Fruit fly (Drosophila melanogaster) whole organism, embryonic: ENCODE data around the gene CG31321.

Experiments used
- CG10543 ChIP-seq: fragments of 200-800 bp; sonication (Bioruptor generic); optimal IDR thresholded peaks from 3 replicates; lab custom pipeline; 2017; ENCODE audit warnings: missing biosample characterization, mild to moderate bottlenecking, missing genetic modification characterization, moderate library complexity
- CG10959 ChIP-seq: fragments of 200-800 bp; sonication (Bioruptor generic); IDR thresholded peaks from 2 replicates; pipeline ENCODE4 v1.3.6; 2022; ENCODE audit warnings: missing biosample characterization, missing genetic modification characterization
- CG11504 ChIP-seq: fragments of 200-800 bp; sonication (Bioruptor generic); optimal IDR thresholded peaks from 3 replicates; lab custom pipeline; 2019; ENCODE audit warnings: missing biosample characterization, mild to moderate bottlenecking, missing genetic modification characterization, moderate library complexity
- CG15269 ChIP-seq: fragments of 200-800 bp; sonication (Bioruptor generic); optimal IDR thresholded peaks from 2 replicates; lab custom pipeline; 2018; ENCODE audit warnings: missing biosample characterization, mild to moderate bottlenecking, missing genetic modification characterization, moderate library complexity
- CG17802 ChIP-seq: fragments of 200-800 bp; sonication (Bioruptor generic); optimal IDR thresholded peaks from 2 replicates; lab custom pipeline; 2018; ENCODE audit warnings: missing biosample characterization, mild to moderate bottlenecking, missing genetic modification characterization, moderate library complexity
- CG17829 ChIP-seq: fragments of 200-800 bp; optimal IDR thresholded peaks from 2 replicates; lab custom pipeline; 2019; ENCODE audit warnings: missing biosample characterization, mild to moderate bottlenecking, missing genetic modification characterization, moderate library complexity
- CG17912 ChIP-seq: fragments of 200-800 bp; sonication (Bioruptor generic); optimal IDR thresholded peaks from 2 replicates; lab custom pipeline; 2018; ENCODE audit warnings: missing biosample characterization, mild to moderate bottlenecking, missing genetic modification characterization
- CG2120 ChIP-seq: fragments of 200-800 bp; sonication (Bioruptor generic); optimal IDR thresholded peaks from 3 replicates; lab custom pipeline; 2016; ENCODE audit warnings: missing biosample characterization, missing genetic modification characterization
- CG2678 ChIP-seq: fragments of 200-800 bp; sonication (Bioruptor generic); optimal IDR thresholded peaks from 3 replicates; lab custom pipeline; 2019; ENCODE audit warnings: missing biosample characterization, mild to moderate bottlenecking, missing genetic modification characterization, moderate library complexity
- CG30403 ChIP-seq: fragments of 200-800 bp; sonication (Bioruptor generic); optimal IDR thresholded peaks from 3 replicates; lab custom pipeline; 2016; ENCODE audit warnings: missing biosample characterization, missing genetic modification characterization
- CG31441 ChIP-seq: fragments of 200-800 bp; sonication (Bioruptor generic); IDR thresholded peaks from 2 replicates; pipeline ENCODE4 v1.3.6; 2022; ENCODE audit warnings: missing biosample characterization, missing genetic modification characterization
- CG3163 ChIP-seq: fragments of 200-800 bp; sonication (Bioruptor generic); optimal IDR thresholded peaks from 3 replicates; lab custom pipeline; 2016; ENCODE audit warnings: missing biosample characterization, missing genetic modification characterization
- CG32532 ChIP-seq: fragments of 200-800 bp; sonication (Bioruptor generic); IDR thresholded peaks from 2 replicates; pipeline ENCODE4 v1.3.6; 2022; ENCODE audit warnings: missing biosample characterization, missing genetic modification characterization
- CG32767 ChIP-seq: fragments of 200-800 bp; sonication (Bioruptor generic); IDR thresholded peaks from 2 replicates; pipeline ENCODE4 v1.3.6; 2022; ENCODE audit warnings: missing biosample characterization, missing genetic modification characterization
- CG34376 ChIP-seq: fragments of 200-800 bp; sonication (Bioruptor generic); optimal IDR thresholded peaks from 2 replicates; lab custom pipeline; 2018; ENCODE audit warnings: missing biosample characterization, mild to moderate bottlenecking, missing genetic modification characterization
- CG34422 ChIP-seq: fragments of 200-800 bp; sonication (Bioruptor generic); IDR thresholded peaks from 3 replicates; pipeline ENCODE4 v1.3.6; 2022; ENCODE audit warnings: missing biosample characterization, missing genetic modification characterization
- CG3726 ChIP-seq: fragments of 200-800 bp; sonication (Bioruptor generic); IDR thresholded peaks from 3 replicates; pipeline ENCODE4, ENCODE4 v1.3.6; 2022; ENCODE audit warnings: missing biosample characterization, missing genetic modification characterization
- CG5180 ChIP-seq: fragments of 200-800 bp; sonication (Bioruptor generic); optimal IDR thresholded peaks from 3 replicates; lab custom pipeline; 2017; ENCODE audit warnings: missing biosample characterization, missing genetic modification characterization, mild to moderate bottlenecking, moderate library complexity, missing genetic modification reagents
- CG7372 ChIP-seq: fragments of 200-800 bp; sonication (Bioruptor generic); IDR thresholded peaks from 2 replicates; pipeline ENCODE4 v1.3.6; 2022; ENCODE audit warnings: missing biosample characterization, missing genetic modification characterization
- CG8359 ChIP-seq: fragments of 200-800 bp; sonication (Bioruptor generic); optimal IDR thresholded peaks from 2 replicates; lab custom pipeline; 2017; ENCODE audit warnings: missing biosample characterization, mild to moderate bottlenecking, missing genetic modification characterization, borderline replicate concordance
- D ChIP-seq, 2 experiments: fragments of 200-800 bp in 1 of 2; fragments of >200 bp in 1 of 2; sonication (Bioruptor generic) in 1 of 2; optimal IDR thresholded peaks; 2 replicates in 1 of 2; 3 replicates in 1 of 2; lab custom pipeline; 2017; ENCODE audit warnings: mild to moderate bottlenecking in 1 of 2, missing biosample characterization in 1 of 2, missing genetic modification characterization in 1 of 2, missing genetic modification reagents in 1 of 2
- Gug ChIP-seq: fragments of 200-800 bp; sonication (Bioruptor generic); IDR thresholded peaks from 4 replicates; pipeline ENCODE4 v1.3.6; 2022; ENCODE audit warnings: missing biosample characterization, missing genetic modification characterization
- HmgZ ChIP-seq: fragments of 200-800 bp; sonication (Bioruptor generic); optimal IDR thresholded peaks from 2 replicates; lab custom pipeline; 2018; ENCODE audit warnings: missing biosample characterization, mild to moderate bottlenecking, missing genetic modification characterization
- Hr51 ChIP-seq, 2 experiments: fragments of 200-800 bp; sonication (Bioruptor generic); optimal IDR thresholded peaks; 2 replicates in 1 of 2; 3 replicates in 1 of 2; lab custom pipeline; 2016 to 2018; ENCODE audit warnings: missing biosample characterization in 2 of 2, missing genetic modification characterization in 2 of 2, mild to moderate bottlenecking in 1 of 2, moderate library complexity in 1 of 2
- NK7.1 ChIP-seq: fragments of 200-800 bp; sonication (Bioruptor generic); optimal IDR thresholded peaks from 3 replicates; lab custom pipeline; 2016; ENCODE audit warnings: missing biosample characterization, missing genetic modification characterization
- Stat92E ChIP-seq, 3 experiments: fragments of >200 bp in 2 of 3; fragments of 200-800 bp in 1 of 3; sonication (Bioruptor generic) in 1 of 3; optimal IDR thresholded peaks; 2 replicates each; lab custom pipeline; 2017 to 2019; ENCODE audit warnings: missing biosample characterization in 3 of 3, missing genetic modification characterization in 3 of 3, mild to moderate bottlenecking in 1 of 3, moderate library complexity in 1 of 3
- ase ChIP-seq: fragments of 200-800 bp; sonication (Bioruptor generic); IDR thresholded peaks from 3 replicates; pipeline ENCODE4 v1.3.6; 2022; ENCODE audit warnings: missing biosample characterization, missing genetic modification characterization
- bigmax ChIP-seq: fragments of 200-800 bp; sonication (Bioruptor generic); optimal IDR thresholded peaks from 2 replicates; lab custom pipeline; 2018; ENCODE audit warnings: missing biosample characterization, mild to moderate bottlenecking, missing genetic modification characterization
- en ChIP-seq: fragments of 200-800 bp; sonication (Bioruptor generic); optimal IDR thresholded peaks from 2 replicates; lab custom pipeline; 2016; ENCODE audit warnings: missing biosample characterization, missing genetic modification characterization
- ewg ChIP-seq: fragments of 200-800 bp; sonication (Bioruptor generic); optimal IDR thresholded peaks from 3 replicates; lab custom pipeline; 2017; ENCODE audit warnings: mild to moderate bottlenecking, missing biosample characterization, missing genetic modification reagents, missing genetic modification characterization
- gcm ChIP-seq: fragments of 200-800 bp; sonication (Bioruptor generic); optimal IDR thresholded peaks from 2 replicates; lab custom pipeline; 2019; ENCODE audit warnings: missing biosample characterization, mild to moderate bottlenecking, missing genetic modification characterization, moderate library complexity
- gsb ChIP-seq: fragments of 200-800 bp; sonication (Bioruptor generic); IDR thresholded peaks from 2 replicates; pipeline ENCODE4 v1.3.6; 2022; ENCODE audit warnings: missing biosample characterization, missing genetic modification characterization
- gt ChIP-seq: fragments of 200-800 bp; sonication (Bioruptor generic); IDR thresholded peaks from 2 replicates; pipeline ENCODE4 v1.3.6; 2022; ENCODE audit warnings: missing biosample characterization, missing genetic modification characterization
- hkb ChIP-seq, 2 experiments: fragments of 200-800 bp in 1 of 2; fragments of >200 bp in 1 of 2; sonication (Bioruptor generic) in 1 of 2; IDR thresholded peaks in 1 of 2; optimal IDR thresholded peaks in 1 of 2; 2 replicates each; pipeline versions ENCODE4 v1.3.6 to Lab custom; 2017 to 2022; ENCODE audit warnings: missing biosample characterization in 1 of 2, missing genetic modification characterization in 1 of 2
- lab ChIP-seq: fragments of 200-800 bp; sonication (Bioruptor generic); optimal IDR thresholded peaks from 3 replicates; lab custom pipeline; 2017; ENCODE audit warnings: missing biosample characterization, missing genetic modification characterization, mild to moderate bottlenecking, moderate library complexity, missing genetic modification reagents
- nau ChIP-seq: fragments of 200-800 bp; sonication (Bioruptor generic); optimal IDR thresholded peaks from 3 replicates; lab custom pipeline; 2017; ENCODE audit warnings: missing biosample characterization, mild to moderate bottlenecking, missing genetic modification characterization, missing genetic modification reagents
- nerfin-1 ChIP-seq: fragments of 200-800 bp; sonication (Bioruptor generic); optimal IDR thresholded peaks from 3 replicates; lab custom pipeline; 2019; ENCODE audit warnings: missing biosample characterization, mild to moderate bottlenecking, missing genetic modification characterization, moderate library complexity
- nmo ChIP-seq: fragments of 200-800 bp; sonication (Bioruptor generic); optimal IDR thresholded peaks from 2 replicates; lab custom pipeline; 2018; ENCODE audit warnings: missing biosample characterization, mild to moderate bottlenecking, missing genetic modification characterization, moderate library complexity
- repo ChIP-seq: fragments of 200-800 bp; sonication (Bioruptor generic); optimal IDR thresholded peaks from 2 replicates; lab custom pipeline; 2016; ENCODE audit warnings: missing biosample characterization, missing genetic modification characterization
- rib ChIP-seq: fragments of 200-800 bp; sonication (Bioruptor generic); IDR thresholded peaks from 2 replicates; pipeline ENCODE4 v1.3.6; 2022; ENCODE audit warnings: missing biosample characterization, missing genetic modification characterization
- salm ChIP-seq: fragments of 200-800 bp; sonication (Bioruptor generic); optimal IDR thresholded peaks from 2 replicates; lab custom pipeline; 2018; ENCODE audit warnings: missing biosample characterization, mild to moderate bottlenecking, missing genetic modification characterization
- schlank ChIP-seq: fragments of 200-800 bp; sonication (Bioruptor generic); optimal IDR thresholded peaks from 2 replicates; lab custom pipeline; 2018; ENCODE audit warnings: missing biosample characterization, mild to moderate bottlenecking, missing genetic modification characterization
- sima ChIP-seq: fragments of 200-800 bp; sonication (Bioruptor generic); optimal IDR thresholded peaks from 2 replicates; lab custom pipeline; 2016; ENCODE audit warnings: missing biosample characterization, missing genetic modification characterization
- slbo ChIP-seq: fragments of 200-800 bp; sonication (Bioruptor generic); IDR thresholded peaks from 2 replicates; pipeline ENCODE4 v1.3.6; 2022; ENCODE audit warnings: missing biosample characterization, missing genetic modification characterization
- tin ChIP-seq: fragments of 200-800 bp; sonication (Bioruptor generic); optimal IDR thresholded peaks from 3 replicates; lab custom pipeline; 2016; ENCODE audit warnings: missing biosample characterization, missing genetic modification characterization
- toy ChIP-seq: fragments of 200-800 bp; sonication (Bioruptor generic); IDR thresholded peaks from 2 replicates; pipeline ENCODE4 v1.3.6; 2022; ENCODE audit warnings: missing biosample characterization, missing genetic modification characterization
- tx ChIP-seq: fragments of 200-800 bp; sonication (Bioruptor generic); optimal IDR thresholded peaks from 2 replicates; lab custom pipeline; 2016; ENCODE audit warnings: missing biosample characterization, missing genetic modification characterization
- vvl ChIP-seq: fragments of 200-800 bp; sonication (Bioruptor generic); IDR thresholded peaks from 2 replicates; pipeline ENCODE4 v1.3.6; 2022; ENCODE audit warnings: missing biosample characterization, missing genetic modification characterization

Gene CG31321

DNA sequence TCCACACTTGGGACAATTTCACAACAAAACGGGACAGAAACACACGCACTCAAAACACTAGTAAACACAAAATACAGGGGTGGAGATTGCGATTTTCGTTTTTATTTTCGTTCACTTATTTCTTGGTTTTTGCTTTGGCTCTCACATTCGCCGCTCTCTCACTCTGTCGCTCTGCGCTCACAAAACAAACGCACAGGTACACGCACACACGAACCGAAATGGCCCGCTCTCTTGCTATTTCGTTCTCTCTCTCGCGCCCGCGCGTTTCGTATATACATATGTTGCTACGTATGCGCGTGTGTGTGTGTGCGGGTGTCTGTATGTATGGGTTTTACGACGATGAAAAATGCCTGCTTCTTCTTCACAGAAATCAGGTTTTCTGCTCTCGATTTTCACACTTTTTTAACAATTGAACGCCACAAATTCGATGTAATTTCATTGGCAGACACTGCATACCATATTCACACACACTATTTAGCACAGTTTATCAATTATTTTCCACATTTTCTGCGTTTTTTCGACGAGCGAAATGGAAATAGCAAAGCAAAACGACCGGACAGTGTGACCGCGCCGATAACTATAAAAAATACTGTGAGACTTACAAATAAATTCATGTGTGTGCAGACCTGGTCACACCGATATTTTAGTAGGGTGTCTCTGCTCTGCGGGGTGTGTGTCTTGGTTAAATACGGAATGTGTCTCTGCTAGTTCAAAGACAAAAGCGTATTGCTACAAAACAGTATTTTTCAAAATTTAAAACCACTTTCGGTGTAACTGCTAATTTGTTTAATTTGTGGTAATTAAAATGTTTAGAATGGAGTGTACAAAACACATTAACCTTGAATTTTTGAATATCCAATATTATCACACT, 23.6 kb upstream of the CG31321 start, which contains the start of gene trx (continued):
- TF ChIP-seq ewg (GFP tag; lab: Kevin White, UChicago) = peak; percentile 59
- TF ChIP-seq en (GFP tag; lab: Kevin White, UChicago) = no peak
- TF ChIP-seq Hr51 (GFP tag; optimal IDR thresholded peaks at IDR 0.05; lab: Kevin White, UChicago) = peak; percentile 8 to 25
- TF ChIP-seq ase (GFP tag; lab: Robert Waterston, UW) = no peak
- no peak for TF ChIP-seq CG15269
- no peak for TF ChIP-seq CG8359 (GFP tag; lab: Kevin White, UChicago)
- TF ChIP-seq CG2678 (tag; lab: Kevin White, UChicago) = no peak
- no peak for TF ChIP-seq rib (GFP tag; lab: Robert Waterston, UW)
- TF ChIP-seq CG10543 (GFP tag; lab: Kevin White, UChicago) = peak; percentile 33
- peak; percentile 27 for TF ChIP-seq CG2120 (GFP tag; lab: Kevin White, UChicago)
- no peak for TF ChIP-seq sima (GFP tag; lab: Kevin White, UChicago)
- no peak for TF ChIP-seq CG17802 (tag; lab: Kevin White, UChicago)
- TF ChIP-seq CG3163 (GFP tag; lab: Kevin White, UChicago) = no peak
- no peak for TF ChIP-seq CG10959 (GFP tag; lab: Robert Waterston, UW)
- no peak for TF ChIP-seq gt (GFP tag; lab: Robert Waterston, UW)
- no peak for TF ChIP-seq lab
- no peak for TF ChIP-seq CG32767
- TF ChIP-seq nerfin-1 (tag; lab: Kevin White, UChicago) = peak; percentile 90
- no peak for TF ChIP-seq NK7.1 (GFP tag; lab: Kevin White, UChicago)
- TF ChIP-seq CG11504 = peak; percentile 66
- no peak for TF ChIP-seq gsb (GFP tag; lab: Robert Waterston, UW)
- no peak for TF ChIP-seq CG7372 (GFP tag; lab: Robert Waterston, UW)
- TF ChIP-seq CG34376 (GFP tag; lab: Kevin White, UChicago) = peak; percentile 56
- TF ChIP-seq CG34422 (GFP tag; lab: Robert Waterston, UW) = no peak
- TF ChIP-seq CG3726 = no peak
- TF ChIP-seq CG31441 (GFP tag; lab: Robert Waterston, UW) = no peak
- no peak for TF ChIP-seq D (optimal IDR thresholded peaks at IDR 0.05; lab: Kevin White, UChicago)
- TF ChIP-seq D (GFP tag; optimal IDR thresholded peaks at IDR 0.05; lab: Kevin White, UChicago) = no peak
- TF ChIP-seq bigmax (GFP tag; lab: Kevin White, UChicago) = no peak
- TF ChIP-seq HmgZ (tag; lab: Kevin White, UChicago) = peak; percentile 39
- TF ChIP-seq hkb (optimal IDR thresholded peaks at IDR 0.05; lab: Kevin White, UChicago) = peak; percentile 38
- no peak for TF ChIP-seq hkb (GFP tag; IDR thresholded peaks at IDR 0.05; lab: Robert Waterston, UW)
- peak in 1 of 3 experiments; percentile 84 for TF ChIP-seq Stat92E (GFP tag; optimal IDR thresholded peaks at IDR 0.05; lab: Kevin White, UChicago)
- no peak for TF ChIP-seq toy (GFP tag; lab: Robert Waterston, UW)
- no peak for TF ChIP-seq Gug (GFP tag; lab: Robert Waterston, UW)
- TF ChIP-seq CG17912 (GFP tag; lab: Kevin White, UChicago) = no peak
- TF ChIP-seq repo (GFP tag; lab: Kevin White, UChicago) = peak; percentile 5
- TF ChIP-seq tx (GFP tag; lab: Kevin White, UChicago) = no peak
- peak; percentile 17 for TF ChIP-seq salm (tag; lab: Kevin White, UChicago)
- TF ChIP-seq CG30403 = no peak
- no peak for TF ChIP-seq CG32532
- no peak for TF ChIP-seq vvl (GFP tag; lab: Robert Waterston, UW)
- peak; percentile 64 for TF ChIP-seq gcm
- no peak for TF ChIP-seq slbo (GFP tag; lab: Robert Waterston, UW)
- TF ChIP-seq nau (GFP tag; lab: Kevin White, UChicago) = no peak
- TF ChIP-seq CG5180 = no peak
- TF ChIP-seq schlank (tag; lab: Kevin White, UChicago) = no peak
- TF ChIP-seq nmo (GFP tag; lab: Kevin White, UChicago) = peak; percentile 52
- peak; percentile 37 for TF ChIP-seq CG17829 (tag; lab: Kevin White, UChicago)
- TF ChIP-seq tin (GFP tag; lab: Kevin White, UChicago) = no peak
